Worm (Caenorhabditis elegans): Measurements from ENCODE around the gene srg-48.

srg-48 gene

DNA sequence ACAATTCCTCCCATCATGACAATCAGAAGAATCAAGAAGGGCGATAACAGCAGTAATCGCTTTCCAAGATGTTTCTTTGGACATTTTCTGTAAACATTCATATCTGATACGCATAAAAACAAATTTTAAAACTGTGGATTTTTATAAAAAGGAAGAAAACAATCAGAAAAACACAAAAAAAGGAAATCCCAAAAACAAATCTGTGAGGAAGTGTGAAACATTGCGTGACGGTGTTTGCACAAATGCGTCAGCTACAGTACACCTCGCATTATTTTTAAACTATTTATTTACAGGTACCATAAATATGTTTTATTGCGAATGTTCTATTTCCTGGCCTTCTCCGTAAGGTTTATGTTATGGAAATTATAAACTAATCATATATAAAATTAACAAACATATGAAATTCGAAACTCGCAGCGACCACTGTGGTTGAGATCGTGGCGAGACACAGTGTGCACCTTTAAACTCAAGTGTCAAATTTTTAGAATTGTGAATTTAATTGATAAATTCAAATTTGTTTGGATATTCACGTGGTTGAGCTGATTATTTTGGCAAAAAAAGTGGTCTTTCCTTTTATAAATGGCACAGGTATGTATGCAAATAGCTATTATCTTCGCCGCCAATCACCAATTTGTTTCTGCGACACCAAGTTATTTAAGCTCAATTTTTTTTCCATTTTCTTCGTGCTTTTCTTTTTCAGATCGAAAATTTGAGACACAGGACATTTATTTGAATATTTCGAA, 49.3 kb downstream of the srg-48 start, which contains the start of the genes C34D4.10 and str-48:
C34D4.10 (minus strand) TSS at position 101 of the 743 bp plus-strand sequence.
str-48 (plus strand) TSS at position 693 of the 743 bp plus-strand sequence.
- TF ChIP-seq elt-2 (tag; optimal IDR thresholded peaks at IDR 0.05) = no peak
- TF ChIP-seq pqm-1 (tag; optimal IDR thresholded peaks at IDR 0.05) = no peak
- TF ChIP-seq ceh-82 (tag; optimal IDR thresholded peaks at IDR 0.05) = no peak
- TF ChIP-seq sup-37 (GFP tag; optimal IDR thresholded peaks at IDR 0.05) = no peak
- TF ChIP-seq xbp-1 (tag; optimal IDR thresholded peaks at IDR 0.05) = no peak
- no peak for TF ChIP-seq lir-3 (tag; optimal IDR thresholded peaks at IDR 0.05; ENCODE audit: poor library complexity)
- no peak for TF ChIP-seq unc-62 (GFP tag; optimal IDR thresholded peaks at IDR 0.05)
- no peak for TF ChIP-seq mep-1 (tag; optimal IDR thresholded peaks at IDR 0.05)
- TF ChIP-seq egl-13 (tag; optimal IDR thresholded peaks at IDR 0.05) = no peak
- TF ChIP-seq swsn-7 (tag; optimal IDR thresholded peaks at IDR 0.05) = no peak
- TF ChIP-seq snu-23 (GFP tag; optimal IDR thresholded peaks at IDR 0.05) = no peak
- TF ChIP-seq hpl-2 (GFP tag; optimal IDR thresholded peaks at IDR 0.05) = no peak
- no peak for TF ChIP-seq nhr-19 (GFP tag; conservative IDR thresholded peaks at IDR 0.05)
- no peak for TF ChIP-seq ets-5 (GFP tag; IDR thresholded peaks at IDR 0.05)
- no peak for TF ChIP-seq ama-1 (optimal IDR thresholded peaks at IDR 0.05)
- TF ChIP-seq C16A3.4 (tag; optimal IDR thresholded peaks at IDR 0.05) = no peak
